Worm (Caenorhabditis elegans) whole organism, L4 larva: ENCODE measurements around the gene M162.7.
A peak's percentile ranks its signal among the peaks of the same experiment; 100 is the strongest.

ENCODE experiments used
- F49E8.2 ChIP-seq: sonication (generic microtip); optimal IDR thresholded peaks from 2 replicates; lab custom pipeline; 2016; ENCODE audit warnings: missing compliant biosample characterization, mild to moderate bottlenecking, missing genetic modification characterization, borderline replicate concordance
- T26A8.4 ChIP-seq: fragments of 200-800 bp; sonication (Bioruptor generic); IDR thresholded peaks from 2 replicates; pipeline ENCODE4 v1.3.6; 2022; ENCODE audit warnings: missing genetic modification characterization, missing compliant biosample characterization
- Y105C5A.15 ChIP-seq: fragments of 200-800 bp; sonication (Bioruptor generic); IDR thresholded peaks from 2 replicates; pipeline ENCODE4 v1.3.6; 2022; ENCODE audit warnings: missing genetic modification characterization, missing compliant biosample characterization
- aha-1 ChIP-seq: fragments of 150-350 bp; peaks from one replicate; lab custom pipeline; 2014; ENCODE audit warnings: missing biosample characterization, missing genetic modification characterization
- attf-4 ChIP-seq: sonication (generic microtip); optimal IDR thresholded peaks from 3 replicates; lab custom pipeline; 2017; ENCODE audit warnings: missing biosample characterization, missing genetic modification characterization
- ceh-62 ChIP-seq: sonication (generic microtip); optimal IDR thresholded peaks from 2 replicates; lab custom pipeline; 2017; ENCODE audit warnings: missing biosample characterization, missing genetic modification characterization
- cey-2 ChIP-seq: sonication (generic microtip); optimal IDR thresholded peaks from 3 replicates; lab custom pipeline; 2017; ENCODE audit warnings: missing genetic modification characterization, mild to moderate bottlenecking, missing compliant biosample characterization, antibody characterized with exemption, borderline replicate concordance; ENCODE audit not compliant: insufficient read depth
- daf-19 ChIP-seq: fragments of 200-800 bp; sonication (Bioruptor generic); conservative IDR thresholded peaks from 2 replicates; pipeline ENCODE4 v1.3.6; 2022; ENCODE audit warnings: missing genetic modification characterization, missing compliant biosample characterization
- dpl-1 ChIP-seq: fragments of 150-350 bp; optimal IDR thresholded peaks from 2 replicates; lab custom pipeline; 2014; ENCODE audit warnings: missing biosample characterization, missing genetic modification reagents, missing genetic modification characterization
- duxl-1 ChIP-seq: sonication (generic microtip); optimal IDR thresholded peaks from 2 replicates; lab custom pipeline; 2016; ENCODE audit warnings: mild to moderate bottlenecking, missing genetic modification characterization, moderate library complexity, missing compliant biosample characterization; ENCODE audit not compliant: poor library complexity
- hmg-1.1 ChIP-seq: fragments of 200-800 bp; sonication (Bioruptor generic); IDR thresholded peaks from 2 replicates; pipeline ENCODE4 v1.3.6; 2022; ENCODE audit warnings: missing genetic modification reagents, missing genetic modification characterization, missing compliant biosample characterization
- lim-7 ChIP-seq: fragments of 200-800 bp; sonication (Bioruptor generic); IDR thresholded peaks from 2 replicates; pipeline ENCODE4 v1.3.6; 2022; ENCODE audit warnings: missing genetic modification characterization, missing compliant biosample characterization
- lin-1 ChIP-seq: fragments of 200-800 bp; sonication (Bioruptor generic); IDR thresholded peaks from 2 replicates; pipeline ENCODE4 v1.3.6; 2022; ENCODE audit warnings: missing genetic modification reagents, missing genetic modification characterization, missing compliant biosample characterization
- lin-13 ChIP-seq: fragments of 150-350 bp; optimal IDR thresholded peaks from 2 replicates; lab custom pipeline; 2014; ENCODE audit warnings: missing biosample characterization, missing genetic modification reagents, missing genetic modification characterization
- lin-29 ChIP-seq: fragments of 200-800 bp; sonication (Bioruptor generic); IDR thresholded peaks from 2 replicates; pipeline ENCODE4 v1.3.6; 2022; ENCODE audit warnings: missing genetic modification reagents, missing genetic modification characterization, missing compliant biosample characterization
- lin-39 ChIP-seq: fragments of 150-350 bp; optimal IDR thresholded peaks from 2 replicates; lab custom pipeline; 2014; ENCODE audit warnings: missing biosample characterization, missing genetic modification reagents, missing genetic modification characterization
- lir-3 ChIP-seq: sonication (generic microtip); optimal IDR thresholded peaks from 2 replicates; lab custom pipeline; 2016; ENCODE audit warnings: mild to moderate bottlenecking, missing genetic modification characterization, missing compliant biosample characterization
- lsy-2 ChIP-seq, 2 experiments: fragments of 150-350 bp in 1 of 2; sonication (generic microtip) in 1 of 2; optimal IDR thresholded peaks; 2 replicates each; lab custom pipeline; 2014 to 2017; ENCODE audit warnings: missing biosample characterization in 2 of 2, missing genetic modification characterization in 2 of 2
- mes-2 ChIP-seq: sonication (generic microtip); optimal IDR thresholded peaks from 2 replicates; lab custom pipeline; 2016; ENCODE audit warnings: missing genotype, mild to moderate bottlenecking, missing genetic modification characterization, missing compliant biosample characterization; ENCODE audit not compliant: poor library complexity, severe bottlenecking
- mxl-2 ChIP-seq: fragments of 200-800 bp; sonication (Bioruptor generic); conservative IDR thresholded peaks from 2 replicates; pipeline ENCODE4 v1.3.6; 2022; ENCODE audit warnings: missing genetic modification reagents, missing genetic modification characterization, missing compliant biosample characterization
- mxl-3 ChIP-seq: fragments of 200-800 bp; sonication (Bioruptor generic); optimal IDR thresholded peaks from 2 replicates; lab custom pipeline; 2018; ENCODE audit warnings: mild to moderate bottlenecking, missing genetic modification characterization, missing compliant biosample characterization
- nhr-11 ChIP-seq: fragments of 150-350 bp; optimal IDR thresholded peaks from 2 replicates; lab custom pipeline; 2014; ENCODE audit warnings: missing biosample characterization, missing genetic modification characterization
- nhr-237 ChIP-seq: sonication (generic microtip); optimal IDR thresholded peaks from 2 replicates; lab custom pipeline; 2017; ENCODE audit warnings: missing biosample characterization, missing genetic modification characterization
- nhr-25 ChIP-seq: sonication (generic microtip); optimal IDR thresholded peaks from 2 replicates; lab custom pipeline; 2017; ENCODE audit warnings: missing genetic modification characterization, mild to moderate bottlenecking, missing compliant biosample characterization, antibody characterized with exemption, moderate library complexity, borderline replicate concordance; ENCODE audit not compliant: insufficient read depth
- nhr-28 ChIP-seq: fragments of 150-350 bp; optimal IDR thresholded peaks from 2 replicates; lab custom pipeline; 2014; ENCODE audit warnings: missing biosample characterization, missing genetic modification characterization
- pqm-1 ChIP-seq: sonication (generic microtip); optimal IDR thresholded peaks from 2 replicates; lab custom pipeline; 2017; ENCODE audit warnings: missing biosample characterization, missing genetic modification characterization
- rbr-2 ChIP-seq: sonication (generic microtip); optimal IDR thresholded peaks from 2 replicates; lab custom pipeline; 2016; ENCODE audit warnings: missing genotype, missing genetic modification characterization, missing compliant biosample characterization
- saeg-2 ChIP-seq: fragments of 200-800 bp; sonication (Bioruptor generic); IDR thresholded peaks from 2 replicates; pipeline ENCODE4 v1.3.6; 2022; ENCODE audit warnings: missing genetic modification reagents, missing genetic modification characterization, missing compliant biosample characterization
- sdz-12 ChIP-seq: fragments of 200-800 bp; sonication (Bioruptor generic); optimal IDR thresholded peaks from 2 replicates; lab custom pipeline; 2018; ENCODE audit warnings: mild to moderate bottlenecking, missing genetic modification characterization, missing compliant biosample characterization
- set-16 ChIP-seq: fragments of 200-800 bp; sonication (Bioruptor generic); IDR thresholded peaks from 2 replicates; pipeline ENCODE4 v1.3.6; 2022; ENCODE audit warnings: missing genetic modification reagents, missing genetic modification characterization, missing compliant biosample characterization
- skn-1 ChIP-seq: fragments of 150-350 bp; optimal IDR thresholded peaks from 2 replicates; lab custom pipeline; 2014; ENCODE audit warnings: missing biosample characterization, missing genetic modification characterization
- tag-97 ChIP-seq: fragments of 200-800 bp; sonication (Bioruptor generic); IDR thresholded peaks from 2 replicates; pipeline ENCODE4 v1.3.6; 2022; ENCODE audit warnings: missing genetic modification characterization, missing compliant biosample characterization
- tra-1 ChIP-seq: fragments of 200-800 bp; sonication (Bioruptor generic); IDR thresholded peaks from 2 replicates; pipeline ENCODE4 v1.3.6; 2022; ENCODE audit warnings: missing genetic modification reagents, missing genetic modification characterization, missing compliant biosample characterization
- unc-39 ChIP-seq: sonication (generic microtip); optimal IDR thresholded peaks from 2 replicates; lab custom pipeline; 2017; ENCODE audit warnings: missing biosample characterization, missing genetic modification characterization
- zip-11 ChIP-seq: fragments of 200-800 bp; sonication (Bioruptor generic); IDR thresholded peaks from 2 replicates; pipeline ENCODE4 v1.3.6; 2022; ENCODE audit warnings: missing genetic modification characterization, missing compliant biosample characterization
- zip-2 ChIP-seq: fragments of 150-350 bp; optimal IDR thresholded peaks from 2 replicates; lab custom pipeline; 2014; ENCODE audit warnings: missing biosample characterization, missing genetic modification characterization

Gene M162.7

DNA sequence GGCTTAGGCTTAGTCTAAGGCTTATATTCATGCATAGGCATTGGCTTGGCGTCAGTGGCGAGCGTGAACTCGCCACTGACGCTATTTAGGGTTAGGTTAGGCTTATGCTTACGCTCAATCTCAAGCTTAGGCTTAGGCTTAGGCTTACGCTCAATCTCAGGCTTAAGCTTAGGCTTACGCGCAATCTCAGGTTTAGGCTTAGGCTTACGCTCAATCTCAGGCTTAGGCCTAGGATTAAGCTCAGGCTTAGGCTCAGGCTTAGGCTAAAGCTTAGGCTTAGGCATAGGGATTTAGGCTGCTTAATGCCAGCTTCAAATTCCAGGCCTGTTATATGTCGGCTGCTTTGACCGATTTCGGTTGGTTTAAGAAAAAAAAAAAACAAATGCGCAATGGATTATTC lies 25.3 kb upstream of the M162.7 start:
- TF ChIP-seq aha-1 (tag; lab: Kevin White, UChicago), result peak; percentile 56
- no peak for TF ChIP-seq lin-29 (GFP tag; lab: Robert Waterston, UW)

DNA sequence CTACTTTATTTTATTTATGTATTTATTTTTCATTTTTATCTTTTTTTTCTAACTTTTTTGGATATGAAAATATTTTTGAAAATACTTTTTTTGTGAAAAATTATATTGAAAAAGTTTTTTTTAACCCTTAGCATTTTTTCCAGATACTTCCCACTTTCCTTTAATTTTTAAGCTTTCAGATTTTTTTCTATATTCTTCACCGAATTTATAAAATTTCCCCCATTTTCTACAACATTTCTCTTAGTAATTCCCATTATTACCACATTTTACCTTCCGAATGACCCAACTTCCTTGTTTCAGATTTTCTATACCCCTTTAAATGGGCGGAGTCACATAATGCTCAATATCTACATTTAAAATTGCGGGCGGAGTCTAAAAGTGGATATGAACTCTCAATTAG lies 20.0 kb upstream of the M162.7 start, which contains the start of gene daf-28:
TSS of gene daf-28 (plus strand) at position 301 of the 400 bp plus-strand sequence.
- TF ChIP-seq tag-97 (no peak), tra-1 (no peak), dpl-1 (GFP tag; lab: Kevin White, UChicago) (no peak), lin-13 (GFP tag; lab: Kevin White, UChicago) (no peak), T26A8.4 (GFP tag; lab: Robert Waterston, UW) (no peak), duxl-1 (tag; lab: Kevin White, UChicago) (no peak)

DNA sequence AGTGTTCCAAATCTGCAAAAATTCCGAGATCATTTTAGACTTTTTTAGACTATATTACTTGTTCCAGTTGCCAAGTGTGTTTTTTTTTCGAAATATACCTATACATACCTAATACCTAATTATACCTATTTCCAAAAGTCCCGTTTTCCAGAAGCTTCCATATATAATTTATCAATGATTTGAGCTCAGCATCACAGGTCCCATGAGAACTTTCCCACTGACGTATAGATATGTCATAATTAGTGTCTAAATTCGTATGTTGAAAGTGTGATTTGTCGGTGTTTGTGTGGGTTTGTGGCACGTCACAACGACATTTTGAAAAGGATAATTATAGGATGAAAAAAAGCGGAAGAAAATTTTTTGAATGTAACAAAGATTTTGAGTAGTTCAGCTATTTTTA lies 10.7 kb upstream of the M162.7 start:
- TF ChIP-seq aha-1 (tag; lab: Kevin White, UChicago) (peak; percentile 82), zip-2 (tag; lab: Kevin White, UChicago) (no peak)
- TF ChIP-seq, all 104 proteins: peak for 1

DNA sequence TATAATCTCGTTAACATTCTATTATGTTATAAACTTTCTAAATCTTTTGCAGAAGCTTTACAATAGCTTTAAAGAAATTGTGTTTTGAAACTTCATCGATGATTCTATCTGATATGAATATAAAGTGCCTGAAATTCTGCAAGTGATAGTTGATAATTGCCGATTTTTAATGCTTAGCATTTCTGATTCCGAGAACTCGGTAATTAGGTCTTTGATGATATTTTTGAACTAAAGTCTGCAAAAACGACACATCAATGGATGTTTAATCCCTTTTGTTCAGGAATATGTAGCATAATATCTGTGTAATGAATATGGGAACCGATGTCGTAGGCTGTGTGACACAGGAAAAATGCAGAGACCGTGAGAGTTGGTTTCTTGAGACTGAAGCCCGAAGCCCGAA lies 8.0 kb upstream of the M162.7 start:
- TF ChIP-seq sdz-12 (GFP tag; lab: Kevin White, UChicago), result no peak
- TF ChIP-seq aha-1 (tag; lab: Kevin White, UChicago), result no peak
- no peak for TF ChIP-seq rbr-2 (tag; lab: Kevin White, UChicago)
- no peak for TF ChIP-seq attf-4
- TF ChIP-seq daf-19 (GFP tag; lab: Robert Waterston, UW), result no peak
- no peak for TF ChIP-seq nhr-237
- no peak for TF ChIP-seq nhr-11 (tag; lab: Kevin White, UChicago)
- TF ChIP-seq lsy-2 (tag; optimal IDR thresholded peaks at IDR 0.05; lab: Kevin White, UChicago), result no peak
- TF ChIP-seq skn-1 (tag; lab: Kevin White, UChicago), result no peak
- TF ChIP-seq lir-3 (tag; lab: Kevin White, UChicago), result no peak
- TF ChIP-seq zip-11 (GFP tag; lab: Robert Waterston, UW), result no peak

DNA sequence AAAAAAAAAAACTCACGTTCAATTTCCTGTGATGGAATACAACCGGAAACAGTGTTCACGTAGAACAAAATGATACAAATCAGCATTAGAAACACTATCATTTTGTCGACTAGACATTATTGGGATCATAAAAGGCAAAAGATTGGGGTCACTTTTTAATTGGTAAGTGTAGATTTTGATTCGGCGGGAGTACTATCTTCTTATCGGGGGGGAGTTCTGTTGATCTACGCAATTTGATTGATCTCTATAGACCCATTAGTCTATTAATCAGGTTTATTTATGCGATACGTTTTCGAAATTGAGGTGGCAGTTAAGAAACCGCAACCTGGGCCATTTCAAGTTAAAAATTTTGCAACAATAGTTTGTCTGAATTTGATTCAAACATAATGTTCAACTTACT lies 6.2 kb upstream of the M162.7 start, which contains the start of gene Y116F11B.2:
TSS of gene Y116F11B.2 (minus strand) at position 101 of the 400 bp plus-strand sequence.
- no peak for TF ChIP-seq nhr-28
- no peak for TF ChIP-seq hmg-1.1 (GFP tag; lab: Robert Waterston, UW)
- TF ChIP-seq aha-1 (tag; lab: Kevin White, UChicago), result peak; percentile 27
- TF ChIP-seq mes-2 (tag; lab: Kevin White, UChicago), result no peak
- no peak for TF ChIP-seq saeg-2 (GFP tag; lab: Robert Waterston, UW)
- TF ChIP-seq pqm-1 (tag; lab: Kevin White, UChicago), result no peak
- no peak for TF ChIP-seq daf-19 (GFP tag; lab: Robert Waterston, UW)
- TF ChIP-seq cey-2 (tag; lab: Kevin White, UChicago), result no peak
- no peak for TF ChIP-seq lin-39

DNA sequence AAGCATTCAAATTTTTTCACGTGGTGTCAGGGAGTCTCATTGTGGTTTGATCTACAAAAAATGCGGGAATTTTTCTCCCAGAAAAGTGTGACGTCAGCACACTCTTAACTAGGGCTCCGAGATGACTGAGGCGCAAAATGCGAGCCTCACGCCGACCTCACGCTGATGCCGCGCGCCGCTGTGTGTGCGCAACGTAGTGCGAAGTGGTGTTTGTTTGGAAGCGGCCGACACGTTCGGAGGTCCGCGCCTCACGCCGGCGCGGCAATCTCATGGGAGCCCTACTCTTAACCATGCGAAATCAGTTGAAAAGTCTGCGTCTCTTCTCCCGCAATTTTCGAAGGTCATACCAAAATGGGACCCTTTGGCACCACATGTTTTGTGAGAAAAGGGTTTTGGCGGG lies 4.6 kb downstream of the M162.7 start:
- TF ChIP-seq set-16 (GFP tag; lab: Robert Waterston, UW), result peak; percentile 81
- no peak for TF ChIP-seq lin-1 (GFP tag; lab: Robert Waterston, UW)
- TF ChIP-seq, all 104 proteins: peak for 1

DNA sequence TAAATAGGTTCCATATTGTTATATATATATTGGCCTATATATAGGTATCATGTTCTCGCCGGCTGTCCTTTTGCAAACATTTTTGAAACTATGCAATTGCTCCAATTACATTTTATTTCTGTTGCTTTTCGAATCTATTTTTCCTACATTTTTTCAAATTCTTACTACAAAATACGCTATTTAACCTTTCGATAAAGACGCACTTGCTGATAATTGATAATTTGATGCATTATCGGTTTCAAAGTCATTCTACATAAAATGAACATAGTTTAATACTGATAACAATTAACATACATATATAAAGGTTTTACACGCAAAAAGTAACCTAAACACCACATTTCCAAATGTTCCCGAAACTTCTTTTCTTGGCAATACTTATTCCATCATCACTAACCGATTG lies 6.5 kb downstream of the M162.7 start, which contains the start of gene clec-258:
TSS of gene clec-258 (plus strand) at position 81 of the 400 bp plus-strand sequence.
- TF ChIP-seq nhr-28, result peak; percentile 94
- no peak for TF ChIP-seq Y105C5A.15 (GFP tag; lab: Robert Waterston, UW)
- TF ChIP-seq unc-39 (tag; lab: Kevin White, UChicago), result no peak
- TF ChIP-seq nhr-25 (tag; lab: Kevin White, UChicago), result no peak
- no peak for TF ChIP-seq lim-7 (GFP tag; lab: Robert Waterston, UW)
- TF ChIP-seq ceh-62 (tag; lab: Kevin White, UChicago), result no peak
- TF ChIP-seq pqm-1 (tag; lab: Kevin White, UChicago), result peak; percentile 77
- no peak for TF ChIP-seq mxl-2 (GFP tag; lab: Robert Waterston, UW)
- no peak for TF ChIP-seq skn-1 (tag; lab: Kevin White, UChicago)
- TF ChIP-seq F49E8.2 (tag; lab: Kevin White, UChicago), result no peak
- TF ChIP-seq mes-2 (tag; lab: Kevin White, UChicago), result no peak
- TF ChIP-seq mxl-3 (GFP tag; lab: Kevin White, UChicago), result no peak
